Fruit fly (Drosophila melanogaster) whole organism: ENCODE measurements around the gene Josd.

ENCODE experiments used
- CG8478 ChIP-seq: fragments of >200 bp; optimal IDR thresholded peaks from 2 replicates; lab custom pipeline; 2018; ENCODE audit warnings: inconsistent platforms
- Dll ChIP-seq: fragments of >200 bp; optimal IDR thresholded peaks from 2 replicates; lab custom pipeline; 2017
- EcR ChIP-seq, 2 experiments: fragments of >200 bp; optimal IDR thresholded peaks; 2 replicates each; lab custom pipeline; 2017; ENCODE audit warnings: missing biosample characterization in 2 of 2, missing genetic modification characterization in 2 of 2, missing genetic modification reagents in 2 of 2
- pan ChIP-seq: fragments of >200 bp; optimal IDR thresholded peaks from 2 replicates; lab custom pipeline; 2017
- psq ChIP-seq: fragments of >200 bp; optimal IDR thresholded peaks from 2 replicates; lab custom pipeline; 2017
- usp ChIP-seq: fragments of >200 bp; optimal IDR thresholded peaks from 2 replicates; lab custom pipeline; 2017; ENCODE audit warnings: missing biosample characterization, missing genetic modification characterization, mixed read lengths

Gene Josd

DNA sequence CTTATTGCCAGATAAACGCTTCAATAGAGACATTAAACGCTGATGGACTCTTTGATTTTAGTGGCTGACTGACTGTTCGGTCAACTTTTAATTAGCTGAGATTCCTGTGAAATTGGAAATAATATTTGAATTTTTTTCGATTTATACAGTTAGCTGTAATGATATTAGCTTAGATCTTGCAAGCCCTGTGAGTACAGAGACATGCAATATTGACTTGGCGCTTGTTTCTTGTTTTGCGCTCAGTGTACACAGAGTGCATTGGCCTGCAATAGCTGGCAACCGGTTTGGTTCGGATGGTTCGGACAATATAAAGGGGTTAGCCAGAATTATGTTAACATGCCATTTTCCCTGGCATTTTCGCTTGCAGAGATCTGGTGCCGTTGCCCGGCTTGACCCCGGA is 44.3 kb downstream of the Josd start:
- no peak for TF ChIP-seq psq (lab: Kevin White, UChicago)
- no peak for TF ChIP-seq Dll (lab: Kevin White, UChicago)

DNA sequence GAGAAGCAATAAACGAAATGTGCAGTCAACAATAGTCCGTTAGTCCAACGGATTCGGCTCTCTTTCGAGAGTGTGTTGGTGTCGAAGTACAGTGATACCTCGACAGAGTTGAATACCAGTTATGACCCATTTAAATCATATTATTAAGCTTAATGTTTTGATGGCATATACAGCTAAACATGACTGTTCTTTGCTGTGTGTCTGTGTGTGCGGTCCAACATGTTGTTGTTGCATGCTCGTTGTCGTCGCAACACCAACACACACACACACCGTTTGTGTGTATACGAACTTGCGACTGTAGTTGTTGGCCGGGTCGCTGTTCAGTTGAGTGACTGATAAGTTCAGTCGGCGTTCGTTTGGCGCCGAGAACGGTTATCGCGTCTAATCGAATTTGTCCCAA is 47.9 kb downstream of the Josd start, which contains the start of gene CG15894:
Gene CG15894 (plus strand): TSS at position 361 of the 400 bp plus-strand sequence.
- TF ChIP-seq pan (lab: Kevin White, UChicago) (no peak), CG8478 (lab: Kevin White, UChicago) (no peak), psq (lab: Kevin White, UChicago) (no peak), EcR (GFP tag; optimal IDR thresholded peaks at IDR 0.05; lab: Kevin White, UChicago) (no peak), usp (GFP tag; lab: Kevin White, UChicago) (no peak), Dll (lab: Kevin White, UChicago) (no peak)

DNA sequence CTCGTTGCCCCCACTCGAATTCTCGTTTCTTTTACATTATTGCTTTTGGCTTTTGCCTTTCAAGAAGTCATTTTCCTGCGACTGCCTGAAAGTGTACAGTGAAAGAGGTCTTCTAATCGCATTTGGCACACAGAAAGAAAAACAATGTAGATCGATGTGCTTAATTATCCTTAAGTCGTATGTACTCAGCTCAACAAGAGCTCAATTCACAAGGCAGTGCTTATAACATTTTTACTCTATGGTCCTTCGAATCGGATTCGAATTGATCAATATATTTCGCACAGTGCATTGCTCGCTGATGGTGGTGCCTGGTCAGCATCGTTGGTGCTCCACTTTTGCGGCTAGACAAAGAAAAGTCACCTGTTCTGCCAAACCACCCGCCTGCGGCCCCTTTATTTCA is 49.4 kb downstream of the Josd start:
- TF ChIP-seq usp (GFP tag; lab: Kevin White, UChicago): no peak
- no peak for TF ChIP-seq Dll (lab: Kevin White, UChicago)
- no peak for TF ChIP-seq CG8478 (lab: Kevin White, UChicago)
- no peak for TF ChIP-seq pan (lab: Kevin White, UChicago)
- TF ChIP-seq psq (lab: Kevin White, UChicago): no peak
- TF ChIP-seq EcR (GFP tag; optimal IDR thresholded peaks at IDR 0.05; lab: Kevin White, UChicago): no peak

DNA sequence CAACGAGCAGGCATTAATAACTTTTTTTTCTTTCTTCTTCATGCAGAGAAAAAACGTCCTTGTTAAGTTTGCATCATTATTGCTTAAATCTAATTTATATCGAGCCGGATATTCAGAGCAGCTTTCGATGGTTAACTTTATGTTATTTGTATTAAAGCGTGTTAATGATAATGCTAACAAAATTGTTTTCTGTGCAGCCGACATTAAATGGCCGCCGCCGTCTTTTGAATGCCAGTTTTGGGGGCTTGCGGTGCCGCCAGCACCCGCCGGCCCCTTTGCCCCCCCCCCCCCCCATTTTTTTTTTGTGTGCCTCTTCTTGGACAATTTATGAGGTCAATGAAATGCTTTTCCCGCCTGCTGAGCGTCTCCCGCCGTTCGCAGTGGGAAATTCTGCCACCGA is 50.5 kb downstream of the Josd start:
- TF ChIP-seq pan (lab: Kevin White, UChicago) (no peak), usp (GFP tag; lab: Kevin White, UChicago) (no peak), CG8478 (lab: Kevin White, UChicago) (no peak), Dll (lab: Kevin White, UChicago) (no peak), EcR (GFP tag; optimal IDR thresholded peaks at IDR 0.05; lab: Kevin White, UChicago) (no peak), psq (lab: Kevin White, UChicago) (no peak)
